Fruit fly (Drosophila melanogaster) whole organism, embryonic: Measurements from ENCODE around the gene Rsph1.

ENCODE experiments used
- B-H1 ChIP-seq: fragments of 200-800 bp; sonication (Bioruptor generic); IDR thresholded peaks from 3 replicates; pipeline ENCODE4 v1.3.6; 2022; ENCODE audit warnings: missing biosample characterization, missing genetic modification characterization
- CG13287 ChIP-seq: fragments of 200-800 bp; sonication (Bioruptor generic); IDR thresholded peaks from 2 replicates; pipeline ENCODE4 v1.3.6; 2022; ENCODE audit warnings: missing biosample characterization, missing genetic modification characterization; ENCODE audit not compliant: partially characterized antibody
- CG15073 ChIP-seq: fragments of 200-800 bp; sonication (Bioruptor generic); optimal IDR thresholded peaks from 2 replicates; lab custom pipeline; 2016; ENCODE audit warnings: missing biosample characterization, missing genetic modification characterization
- CG16779 ChIP-seq: fragments of 200-800 bp; sonication (Bioruptor generic); IDR thresholded peaks from 2 replicates; pipeline ENCODE4 v1.3.6; 2022; ENCODE audit warnings: missing biosample characterization, missing genetic modification characterization
- CG16813 ChIP-seq: fragments of 200-800 bp; sonication (Bioruptor generic); IDR thresholded peaks from 3 replicates; pipeline ENCODE4 v1.3.6; 2022; ENCODE audit warnings: missing biosample characterization, missing genetic modification characterization; ENCODE audit not compliant: partially characterized antibody
- CG1832 ChIP-seq: fragments of 200-800 bp; sonication (Bioruptor generic); optimal IDR thresholded peaks from 2 replicates; lab custom pipeline; 2017; ENCODE audit warnings: missing biosample characterization, mild to moderate bottlenecking, missing genetic modification characterization, inconsistent platforms
- CG18476 ChIP-seq: fragments of 200-800 bp; sonication (Bioruptor generic); optimal IDR thresholded peaks from 2 replicates; lab custom pipeline; 2016; ENCODE audit warnings: missing biosample characterization, mild to moderate bottlenecking, missing genetic modification characterization
- CG2116 ChIP-seq: fragments of 200-800 bp; sonication (Bioruptor generic); optimal IDR thresholded peaks from 3 replicates; lab custom pipeline; 2018; ENCODE audit warnings: missing biosample characterization, mild to moderate bottlenecking, missing genetic modification characterization
- CG2712 ChIP-seq: fragments of 200-800 bp; optimal IDR thresholded peaks from 3 replicates; lab custom pipeline; 2019; ENCODE audit warnings: missing biosample characterization, mild to moderate bottlenecking, missing genetic modification characterization, moderate library complexity
- CG30403 ChIP-seq: fragments of 200-800 bp; sonication (Bioruptor generic); optimal IDR thresholded peaks from 3 replicates; lab custom pipeline; 2016; ENCODE audit warnings: missing biosample characterization, missing genetic modification characterization
- CG30431 ChIP-seq: fragments of 200-800 bp; sonication (Bioruptor generic); optimal IDR thresholded peaks from 2 replicates; lab custom pipeline; 2017; ENCODE audit warnings: missing biosample characterization, missing genetic modification characterization
- CG3838 ChIP-seq: fragments of 200-800 bp; sonication (Bioruptor generic); optimal IDR thresholded peaks from 3 replicates; lab custom pipeline; 2016; ENCODE audit warnings: missing biosample characterization, missing genetic modification characterization
- CG42726 ChIP-seq: fragments of 200-800 bp; sonication (Bioruptor generic); IDR thresholded peaks from 2 replicates; pipeline ENCODE4 v1.3.6; 2022; ENCODE audit warnings: missing biosample characterization, missing genetic modification characterization; ENCODE audit not compliant: partially characterized antibody
- CG4360 ChIP-seq: fragments of 200-800 bp; sonication (Bioruptor generic); IDR thresholded peaks from 2 replicates; pipeline ENCODE4 v1.3.6; 2022; ENCODE audit warnings: missing biosample characterization, missing genetic modification characterization
- CG4404 ChIP-seq: fragments of 200-800 bp; sonication (Bioruptor generic); IDR thresholded peaks from 2 replicates; pipeline ENCODE4 v1.3.6; 2022; ENCODE audit warnings: missing biosample characterization, missing genetic modification characterization
- CG6254 ChIP-seq: fragments of 200-800 bp; sonication (Bioruptor generic); optimal IDR thresholded peaks from 3 replicates; lab custom pipeline; 2017; ENCODE audit warnings: mild to moderate bottlenecking, missing biosample characterization, missing genetic modification reagents, missing genetic modification characterization
- CG6813 ChIP-seq: fragments of 200-800 bp; sonication (Bioruptor generic); optimal IDR thresholded peaks from 2 replicates; lab custom pipeline; 2017; ENCODE audit warnings: missing biosample characterization, missing genetic modification characterization, mild to moderate bottlenecking, moderate library complexity, missing genetic modification reagents
- CTCF ChIP-seq: fragments of 200-800 bp; sonication (Bioruptor generic); optimal IDR thresholded peaks from 2 replicates; lab custom pipeline; 2017; ENCODE audit warnings: missing biosample characterization, mild to moderate bottlenecking, missing genetic modification characterization, moderate library complexity
- Dbx ChIP-seq: fragments of 200-800 bp; sonication (Bioruptor generic); IDR thresholded peaks from 3 replicates; pipeline ENCODE4 v1.3.6; 2022; ENCODE audit warnings: missing biosample characterization, missing genetic modification characterization
- Dek ChIP-seq: fragments of 200-800 bp; sonication (Bioruptor generic); optimal IDR thresholded peaks from 3 replicates; lab custom pipeline; 2019; ENCODE audit warnings: missing biosample characterization, mild to moderate bottlenecking, missing genetic modification characterization, moderate library complexity
- Dll ChIP-seq: fragments of 200-800 bp; sonication (Bioruptor generic); IDR thresholded peaks from 4 replicates; pipeline ENCODE4 v1.3.6; 2022; ENCODE audit warnings: missing biosample characterization, missing genetic modification characterization; ENCODE audit not compliant: partially characterized antibody
- Fer2 ChIP-seq: fragments of 200-800 bp; sonication (Bioruptor generic); optimal IDR thresholded peaks from 2 replicates; lab custom pipeline; 2018; ENCODE audit warnings: missing biosample characterization, mild to moderate bottlenecking, missing genetic modification characterization, moderate library complexity
- HLH4C ChIP-seq: fragments of 200-800 bp; sonication (Bioruptor generic); IDR thresholded peaks from 3 replicates; pipeline ENCODE4 v1.3.6; 2022; ENCODE audit warnings: missing biosample characterization, missing genetic modification characterization; ENCODE audit not compliant: partially characterized antibody
- Hand ChIP-seq: fragments of 200-800 bp; sonication (Bioruptor generic); optimal IDR thresholded peaks from 2 replicates; lab custom pipeline; 2017; ENCODE audit warnings: mild to moderate bottlenecking, missing biosample characterization, missing genetic modification reagents, missing genetic modification characterization
- MESR4 ChIP-seq: fragments of 200-800 bp; sonication (Bioruptor generic); optimal IDR thresholded peaks from 2 replicates; lab custom pipeline; 2018; ENCODE audit warnings: missing biosample characterization, mild to moderate bottlenecking, missing genetic modification characterization, moderate library complexity
- Mad ChIP-seq: fragments of 200-800 bp; sonication (Bioruptor generic); optimal IDR thresholded peaks from 2 replicates; lab custom pipeline; 2016; ENCODE audit warnings: missing biosample characterization, missing genetic modification characterization
- Meics ChIP-seq: fragments of 200-800 bp; sonication (Bioruptor generic); optimal IDR thresholded peaks from 2 replicates; lab custom pipeline; 2017; ENCODE audit warnings: missing biosample characterization, mild to moderate bottlenecking, missing genetic modification characterization
- Mes4 ChIP-seq: fragments of 200-800 bp; sonication (Bioruptor generic); optimal IDR thresholded peaks from 2 replicates; lab custom pipeline; 2016; ENCODE audit warnings: missing biosample characterization, missing genetic modification characterization
- Nf-YB ChIP-seq: fragments of 200-800 bp; sonication (Bioruptor generic); optimal IDR thresholded peaks from 3 replicates; lab custom pipeline; 2019; ENCODE audit warnings: missing biosample characterization, mild to moderate bottlenecking, missing genetic modification characterization, moderate library complexity
- ap ChIP-seq: fragments of 200-800 bp; sonication (Bioruptor generic); IDR thresholded peaks from 2 replicates; pipeline ENCODE4 v1.3.6; 2022; ENCODE audit warnings: missing biosample characterization, missing genetic modification characterization
- ash1 ChIP-seq: fragments of 200-800 bp; sonication (Bioruptor generic); optimal IDR thresholded peaks from 2 replicates; lab custom pipeline; 2018; ENCODE audit warnings: missing biosample characterization, mild to moderate bottlenecking, missing genetic modification characterization
- bcd ChIP-seq: fragments of 200-800 bp; sonication (Bioruptor generic); optimal IDR thresholded peaks from 2 replicates; lab custom pipeline; 2017; ENCODE audit warnings: missing biosample characterization, mild to moderate bottlenecking, missing genetic modification characterization
- bigmax ChIP-seq: fragments of 200-800 bp; sonication (Bioruptor generic); optimal IDR thresholded peaks from 2 replicates; lab custom pipeline; 2018; ENCODE audit warnings: missing biosample characterization, mild to moderate bottlenecking, missing genetic modification characterization
- cad ChIP-seq: fragments of >200 bp; optimal IDR thresholded peaks from 2 replicates; lab custom pipeline; 2017; ENCODE audit warnings: missing biosample characterization, missing genetic modification characterization
- emc ChIP-seq: fragments of 200-800 bp; sonication (Bioruptor generic); optimal IDR thresholded peaks from 2 replicates; lab custom pipeline; 2016; ENCODE audit warnings: missing biosample characterization, missing genetic modification characterization
- gsb-n ChIP-seq: fragments of 200-800 bp; sonication (Bioruptor generic); optimal IDR thresholded peaks from 3 replicates; lab custom pipeline; 2018; ENCODE audit warnings: missing biosample characterization, mild to moderate bottlenecking, missing genetic modification characterization
- h ChIP-seq: fragments of >200 bp; optimal IDR thresholded peaks from 2 replicates; lab custom pipeline; 2017
- hkb ChIP-seq, 2 experiments: fragments of 200-800 bp in 1 of 2; fragments of >200 bp in 1 of 2; sonication (Bioruptor generic) in 1 of 2; IDR thresholded peaks in 1 of 2; optimal IDR thresholded peaks in 1 of 2; 2 replicates each; pipeline versions ENCODE4 v1.3.6 to Lab custom; 2017 to 2022; ENCODE audit warnings: missing biosample characterization in 1 of 2, missing genetic modification characterization in 1 of 2
- ind ChIP-seq: fragments of 200-800 bp; sonication (Bioruptor generic); optimal IDR thresholded peaks from 3 replicates; lab custom pipeline; 2016; ENCODE audit warnings: missing biosample characterization, missing genetic modification characterization
- kay ChIP-seq: fragments of 200-800 bp; sonication (Bioruptor generic); optimal IDR thresholded peaks from 2 replicates; lab custom pipeline; 2016; ENCODE audit warnings: missing biosample characterization, missing genetic modification characterization
- org-1 ChIP-seq: fragments of 200-800 bp; sonication (Bioruptor generic); optimal IDR thresholded peaks from 2 replicates; lab custom pipeline; 2017; ENCODE audit warnings: missing biosample characterization, missing genetic modification characterization
- pzg ChIP-seq: fragments of 200-800 bp; sonication (Bioruptor generic); optimal IDR thresholded peaks from 3 replicates; lab custom pipeline; 2018; ENCODE audit warnings: missing biosample characterization, mild to moderate bottlenecking, missing genetic modification characterization, moderate library complexity
- rib ChIP-seq: fragments of 200-800 bp; sonication (Bioruptor generic); IDR thresholded peaks from 2 replicates; pipeline ENCODE4 v1.3.6; 2022; ENCODE audit warnings: missing biosample characterization, missing genetic modification characterization
- schlank ChIP-seq: fragments of 200-800 bp; sonication (Bioruptor generic); optimal IDR thresholded peaks from 2 replicates; lab custom pipeline; 2018; ENCODE audit warnings: missing biosample characterization, mild to moderate bottlenecking, missing genetic modification characterization
- sd ChIP-seq: fragments of 200-800 bp; sonication (Bioruptor generic); optimal IDR thresholded peaks from 3 replicates; lab custom pipeline; 2018; ENCODE audit warnings: missing biosample characterization, mild to moderate bottlenecking, missing genetic modification characterization, moderate library complexity
- tup ChIP-seq: fragments of 200-800 bp; sonication (Bioruptor generic); optimal IDR thresholded peaks from 2 replicates; lab custom pipeline; 2016; ENCODE audit warnings: missing biosample characterization, mild to moderate bottlenecking, missing genetic modification characterization, moderate library complexity
- tx ChIP-seq: fragments of 200-800 bp; sonication (Bioruptor generic); optimal IDR thresholded peaks from 2 replicates; lab custom pipeline; 2016; ENCODE audit warnings: missing biosample characterization, missing genetic modification characterization
- wor ChIP-seq: fragments of 200-800 bp; sonication (Bioruptor generic); IDR thresholded peaks from 2 replicates; pipeline ENCODE4 v1.3.6; 2022; ENCODE audit warnings: missing biosample characterization, missing genetic modification characterization
- z ChIP-seq: fragments of 200-800 bp; sonication (Bioruptor generic); IDR thresholded peaks from 3 replicates; pipeline ENCODE4 v1.3.6; 2022; ENCODE audit warnings: missing biosample characterization, missing genetic modification characterization

The Rsph1 gene

dm6 chr2L:13164994-13165801 lies 18.1 kb upstream of the Rsph1 start, which contains the start of gene Sirt1 (continued):
- TF ChIP-seq rib: no peak
- no peak for TF ChIP-seq Mes4 (GFP tag; lab: Kevin White, UChicago)
- peak; percentile 72 for TF ChIP-seq org-1 (GFP tag; lab: Kevin White, UChicago)
- TF ChIP-seq CG42726 (GFP tag; lab: Robert Waterston, UW): no peak
- TF ChIP-seq CG15073 (GFP tag; lab: Kevin White, UChicago): peak; percentile 44
- TF ChIP-seq CG2116 (GFP tag; lab: Kevin White, UChicago): peak; percentile 66
- TF ChIP-seq CG6254: peak; percentile 43
- TF ChIP-seq CG4360: no peak
- 0 out of 3 replicates have a peak, but pooled peaks have one; percentile 20 for TF ChIP-seq CG16813 (GFP tag; lab: Robert Waterston, UW)
- peak; percentile 76 for TF ChIP-seq Nf-YB (GFP tag; lab: Kevin White, UChicago)
- 0 out of 2 replicates have a peak, but pooled peaks have one; percentile 21 for TF ChIP-seq CG16779 (GFP tag; lab: Robert Waterston, UW)
- TF ChIP-seq Fer2 (tag; lab: Kevin White, UChicago): peak; percentile 74
- TF ChIP-seq CG1832 (GFP tag; lab: Kevin White, UChicago): no peak
- TF ChIP-seq ash1 (GFP tag; lab: Kevin White, UChicago): no peak
- peak; percentile 26 for TF ChIP-seq tx (GFP tag; lab: Kevin White, UChicago)
- TF ChIP-seq CTCF: no peak
- TF ChIP-seq ap (GFP tag; lab: Robert Waterston, UW): peak; percentile 70
- TF ChIP-seq tup: peak; percentile 11
- no peak for TF ChIP-seq CG13287 (GFP tag; lab: Robert Waterston, UW)
- peak; percentile 84; the same call in 2 of the 3 replicates for TF ChIP-seq Dbx (GFP tag; lab: Robert Waterston, UW)
- peak; percentile 56 for TF ChIP-seq pzg (GFP tag; lab: Kevin White, UChicago)
- peak; percentile 8; the same call in 1 of the 3 replicates for TF ChIP-seq z (GFP tag; lab: Robert Waterston, UW)
- peak; percentile 91 for TF ChIP-seq Meics (GFP tag; lab: Kevin White, UChicago)
- TF ChIP-seq Dek (tag; lab: Kevin White, UChicago): peak; percentile 86
- peak; percentile 41 for TF ChIP-seq schlank (tag; lab: Kevin White, UChicago)
- no peak for TF ChIP-seq HLH4C (GFP tag; lab: Robert Waterston, UW)
- TF ChIP-seq emc (GFP tag; lab: Kevin White, UChicago): no peak
- TF ChIP-seq h (lab: Kevin White, UChicago): no peak
- TF ChIP-seq Hand (GFP tag; lab: Kevin White, UChicago): peak; percentile 16
- TF ChIP-seq Mad (GFP tag; lab: Kevin White, UChicago): peak; percentile 46
- peak; percentile 91 for TF ChIP-seq bcd
- peak; percentile 99 for TF ChIP-seq MESR4 (GFP tag; lab: Kevin White, UChicago)
- peak; percentile 55 for TF ChIP-seq CG18476 (GFP tag; lab: Kevin White, UChicago)
- TF ChIP-seq ind (GFP tag; lab: Kevin White, UChicago): peak; percentile 90
- TF ChIP-seq bigmax (GFP tag; lab: Kevin White, UChicago): no peak
- peak; percentile 75 for TF ChIP-seq wor (GFP tag; lab: Robert Waterston, UW)
- peak; percentile 100 for TF ChIP-seq kay
- no peak for TF ChIP-seq cad (GFP tag; lab: Kevin White, UChicago)
- no peak for TF ChIP-seq hkb (optimal IDR thresholded peaks at IDR 0.05; lab: Kevin White, UChicago)
- TF ChIP-seq hkb (GFP tag; IDR thresholded peaks at IDR 0.05; lab: Robert Waterston, UW): peak; percentile 46; the same call in 1 of the 2 replicates
- TF ChIP-seq B-H1: peak; percentile 65
- TF ChIP-seq CG30431: peak; percentile 77
- peak; percentile 54 for TF ChIP-seq sd
- peak; percentile 85 for TF ChIP-seq gsb-n (tag; lab: Kevin White, UChicago)
- TF ChIP-seq CG6813 (GFP tag; lab: Kevin White, UChicago): peak; percentile 73
- peak; percentile 86 for TF ChIP-seq CG4404 (GFP tag; lab: Robert Waterston, UW)
- no peak for TF ChIP-seq CG3838
- TF ChIP-seq CG30403 (GFP tag; lab: Kevin White, UChicago): peak; percentile 96
- peak; percentile 90 for TF ChIP-seq CG2712 (tag; lab: Kevin White, UChicago)
- TF ChIP-seq Dll: no peak; the same call in 3 of the 4 replicates
